Worm (Caenorhabditis elegans) whole organism, early embryonic: ENCODE data around the gene spat-1.

Experiments used
- B0310.2 ChIP-seq: sonication (generic microtip); optimal IDR thresholded peaks from 2 replicates; lab custom pipeline; 2016; ENCODE audit warnings: mild to moderate bottlenecking, missing genetic modification characterization, missing compliant biosample characterization
- F13C5.2 ChIP-seq: sonication (generic microtip); optimal IDR thresholded peaks from 2 replicates; lab custom pipeline; 2017; ENCODE audit warnings: mild to moderate bottlenecking, missing genetic modification characterization, inconsistent platforms, missing compliant biosample characterization
- aly-1 ChIP-seq: sonication (generic microtip); optimal IDR thresholded peaks from 2 replicates; lab custom pipeline; 2016; ENCODE audit warnings: missing genetic modification characterization, missing compliant biosample characterization
- ama-1 ChIP-seq: fragments of 150-350 bp; optimal IDR thresholded peaks from 2 replicates; lab custom pipeline; 2014
- ceh-13 ChIP-seq: fragments of 200-800 bp; sonication (Bioruptor generic); optimal IDR thresholded peaks from 2 replicates; lab custom pipeline; 2018; ENCODE audit warnings: mild to moderate bottlenecking, missing genetic modification characterization, missing compliant biosample characterization
- ceh-36 ChIP-seq: sonication (generic microtip); optimal IDR thresholded peaks from 2 replicates; lab custom pipeline; 2016; ENCODE audit warnings: missing genetic modification characterization, inconsistent platforms, missing compliant biosample characterization
- ets-7 ChIP-seq: sonication (generic microtip); optimal IDR thresholded peaks from 2 replicates; lab custom pipeline; 2016; ENCODE audit warnings: missing genotype, missing genetic modification characterization, missing compliant biosample characterization
- flt-1 ChIP-seq: fragments of 200-800 bp; sonication (Bioruptor generic); IDR thresholded peaks from 2 replicates; pipeline ENCODE4 v1.3.6; 2022; ENCODE audit warnings: missing genetic modification characterization, missing compliant biosample characterization
- hmbx-1 ChIP-seq: sonication (generic microtip); optimal IDR thresholded peaks from 2 replicates; lab custom pipeline; 2016; ENCODE audit warnings: mild to moderate bottlenecking, missing genetic modification characterization, missing compliant biosample characterization
- hmg-4 ChIP-seq: fragments of 200-800 bp; sonication (Bioruptor generic); optimal IDR thresholded peaks from 2 replicates; lab custom pipeline; 2018; ENCODE audit warnings: mild to moderate bottlenecking, missing genetic modification characterization, missing compliant biosample characterization
- hnd-1 ChIP-seq: sonication (generic microtip); optimal IDR thresholded peaks from 2 replicates; lab custom pipeline; 2016; ENCODE audit warnings: missing genetic modification characterization, missing compliant biosample characterization
- pes-1 ChIP-seq: fragments of 200-800 bp; sonication (Bioruptor generic); IDR thresholded peaks from 2 replicates; pipeline ENCODE4 v1.3.6; 2022; ENCODE audit warnings: missing genetic modification reagents, missing genetic modification characterization, missing compliant biosample characterization
- scrt-1 ChIP-seq: fragments of 200-800 bp; sonication (Bioruptor generic); IDR thresholded peaks from 2 replicates; pipeline ENCODE4 v1.3.6; 2022; ENCODE audit warnings: missing genetic modification characterization, missing compliant biosample characterization
- sea-1 ChIP-seq: fragments of 200-800 bp; sonication (Bioruptor generic); conservative IDR thresholded peaks from 2 replicates; pipeline ENCODE4 v1.3.6; 2022; ENCODE audit warnings: missing genetic modification characterization, missing compliant biosample characterization
- tbx-11 ChIP-seq: fragments of 200-800 bp; sonication (Bioruptor generic); IDR thresholded peaks from 2 replicates; pipeline ENCODE4 v1.3.6; 2022; ENCODE audit warnings: missing genetic modification characterization, missing compliant biosample characterization
- tbx-37 ChIP-seq: fragments of 200-800 bp; sonication (Bioruptor generic); conservative IDR thresholded peaks from 2 replicates; pipeline ENCODE4 v1.3.6; 2022; ENCODE audit warnings: missing genetic modification reagents, missing genetic modification characterization, missing compliant biosample characterization
- tra-4 ChIP-seq: sonication (generic microtip); optimal IDR thresholded peaks from 2 replicates; lab custom pipeline; 2017; ENCODE audit warnings: missing genetic modification characterization, missing compliant biosample characterization

spat-1 gene

ce11 chrII:14573315-14573714, 44.8 kb downstream of the spat-1 start, which contains the start of gene madf-5:
madf-5 (plus strand) TSS chrII:14573615.
- no peak for TF ChIP-seq ama-1 (lab: Kevin White, UChicago)
- TF ChIP-seq hmbx-1 = no peak
- no peak for TF ChIP-seq ceh-36 (tag; lab: Kevin White, UChicago)
- no peak for TF ChIP-seq tbx-37 (GFP tag; lab: Robert Waterston, UW)
- TF ChIP-seq sea-1 (GFP tag; lab: Robert Waterston, UW) = no peak
- no peak for TF ChIP-seq hmg-4
- no peak for TF ChIP-seq aly-1 (tag; lab: Kevin White, UChicago)
- no peak for TF ChIP-seq B0310.2 (tag; lab: Kevin White, UChicago)

- TF ChIP-seq tra-4 = no peak
These were observed 46.2 kb downstream of the spat-1 start for ce11 chrII:14574790-14575189.

ce11 chrII:14576429-14576828, 47.9 kb downstream of the spat-1 start, which contains the start of gene C01G12.13:
C01G12.13 (plus strand) TSS chrII:14576729.
- TF ChIP-seq hmg-4 (no peak), ceh-13 (no peak), scrt-1 (no peak), B0310.2 (tag; lab: Kevin White, UChicago) (no peak), hnd-1 (tag; lab: Kevin White, UChicago) (no peak), pes-1 (no peak), aly-1 (tag; lab: Kevin White, UChicago) (no peak), flt-1 (no peak)

ce11 chrII:14578013-14578412, 49.5 kb downstream of the spat-1 start, which contains the start of gene nspb-7:
nspb-7 (plus strand) TSS chrII:14578313.
- no peak for TF ChIP-seq hmg-4
- no peak for TF ChIP-seq sea-1 (GFP tag; lab: Robert Waterston, UW)
- TF ChIP-seq aly-1 (tag; lab: Kevin White, UChicago) = no peak
- no peak for TF ChIP-seq hmbx-1
- no peak for TF ChIP-seq B0310.2 (tag; lab: Kevin White, UChicago)
- TF ChIP-seq pes-1 = no peak
- no peak for TF ChIP-seq ceh-36 (tag; lab: Kevin White, UChicago)
- TF ChIP-seq tbx-11 (GFP tag; lab: Robert Waterston, UW) = no peak
- TF ChIP-seq scrt-1 = no peak
- no peak for TF ChIP-seq F13C5.2 (tag; lab: Kevin White, UChicago)
- TF ChIP-seq tra-4 = no peak
- TF ChIP-seq tbx-37 (GFP tag; lab: Robert Waterston, UW) = no peak
- TF ChIP-seq flt-1 = no peak
- TF ChIP-seq hnd-1 (tag; lab: Kevin White, UChicago) = no peak
- no peak for TF ChIP-seq ets-7 (tag; lab: Kevin White, UChicago)
- no peak for TF ChIP-seq ama-1 (lab: Kevin White, UChicago)
- no peak for TF ChIP-seq ceh-13

- TF ChIP-seq hnd-1 (tag; lab: Kevin White, UChicago) (no peak), sea-1 (GFP tag; lab: Robert Waterston, UW) (no peak), B0310.2 (tag; lab: Kevin White, UChicago) (no peak), pes-1 (no peak), tra-4 (no peak), ceh-13 (no peak), aly-1 (tag; lab: Kevin White, UChicago) (no peak)
These were observed 50.2 kb downstream of the spat-1 start, which contains the start of gene C01G12.9 for ce11 chrII:14578716-14579115. C01G12.9 (plus strand) TSS chrII:14579016.

- TF ChIP-seq F13C5.2 (tag; lab: Kevin White, UChicago) (no peak), hnd-1 (tag; lab: Kevin White, UChicago) (no peak), hmg-4 (no peak), B0310.2 (tag; lab: Kevin White, UChicago) (no peak)
These were observed 52.0 kb downstream of the spat-1 start, which contains the start of the genes nspb-8 and nspb-9 for ce11 chrII:14580549-14580948. nspb-8 (minus strand) TSS chrII:14580649. nspb-9 (plus strand) TSS chrII:14580859.

- TF ChIP-seq F13C5.2 (tag; lab: Kevin White, UChicago) (no peak), hnd-1 (tag; lab: Kevin White, UChicago) (no peak), B0310.2 (tag; lab: Kevin White, UChicago) (no peak), hmbx-1 (no peak), pes-1 (no peak), hmg-4 (no peak), ceh-36 (tag; lab: Kevin White, UChicago) (no peak), sea-1 (GFP tag; lab: Robert Waterston, UW) (no peak), ceh-13 (no peak), flt-1 (no peak), tbx-11 (GFP tag; lab: Robert Waterston, UW) (no peak)
These were observed 53.7 kb downstream of the spat-1 start, which contains the start of gene C01G12.3 for ce11 chrII:14582206-14582605. C01G12.3 (minus strand) TSS chrII:14582306.
